1 fruit fly cellular context compared by ENCODE assay signal in the genomic region with DNA sequence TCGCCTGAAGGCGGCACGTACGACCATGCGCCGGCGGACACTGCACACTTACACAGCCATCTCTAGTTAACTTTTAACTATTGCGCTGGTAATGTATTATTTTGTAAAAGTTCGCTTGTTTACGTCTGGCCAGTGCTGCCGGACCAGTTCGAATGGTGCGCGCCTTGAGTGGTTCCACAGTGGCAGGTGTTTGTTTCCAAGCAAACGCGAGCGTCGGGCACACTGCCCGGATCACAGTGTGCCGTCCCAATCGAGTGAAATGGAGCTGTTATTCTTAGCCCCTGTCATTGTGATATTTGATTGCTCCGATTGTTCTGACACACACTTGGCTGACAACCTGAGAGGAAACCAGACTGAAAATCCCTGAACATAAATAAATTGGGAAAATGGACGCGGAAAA.
TF ChIP-seq lines count a peak whose summit lies in the region.

A gene (minus strand): TSS at position 159 of the 400 bp plus-strand sequence.

TF ChIP-seq in whole organism, embryonic, 481 proteins besides CTCF, POLR2A, EP300 and RAD21 (continued from another document and continues in another):
- TF ChIP-seq CG10267 (tag; optimal IDR thresholded peaks at IDR 0.05; lab: Kevin White, UChicago) (no peak), Xrp1 (GFP tag; IDR thresholded peaks at IDR 0.05; lab: Robert Waterston, UW) (no peak), CG7372 (GFP tag; IDR thresholded peaks at IDR 0.05; lab: Robert Waterston, UW) (no peak), CG31441 (GFP tag; IDR thresholded peaks at IDR 0.05; lab: Robert Waterston, UW) (no peak), CG6654 (GFP tag; optimal IDR thresholded peaks at IDR 0.05; lab: Kevin White, UChicago) (no peak), Dip2 (GFP tag; IDR thresholded peaks at IDR 0.05; lab: Robert Waterston, UW) (no peak), eve (GFP tag; optimal IDR thresholded peaks at IDR 0.05; lab: Kevin White, UChicago) (no peak), CG33213 (GFP tag; optimal IDR thresholded peaks at IDR 0.05; lab: Kevin White, UChicago) (peak; percentile 0), lbe (GFP tag; optimal IDR thresholded peaks at IDR 0.05; lab: Kevin White, UChicago) (no peak), Fer2 (tag; optimal IDR thresholded peaks at IDR 0.05; lab: Kevin White, UChicago) (no peak), CG8924 (tag; optimal IDR thresholded peaks at IDR 0.05; lab: Kevin White, UChicago) (no peak), Asciz (GFP tag; optimal IDR thresholded peaks at IDR 0.05; lab: Kevin White, UChicago) (no peak), CG4707 (GFP tag; optimal IDR thresholded peaks at IDR 0.05; lab: Kevin White, UChicago) (no peak), crp (GFP tag; optimal IDR thresholded peaks at IDR 0.05; lab: Kevin White, UChicago) (peak in 1 of 2 experiments; percentile 7), NC2α (GFP tag; optimal IDR thresholded peaks at IDR 0.05; lab: Kevin White, UChicago) (no peak), CG31365 (tag; optimal IDR thresholded peaks at IDR 0.05; lab: Kevin White, UChicago) (no peak), CkIIα-i1 (GFP tag; IDR thresholded peaks at IDR 0.05; lab: Robert Waterston, UW) (no peak), Chrac-16 (GFP tag; optimal IDR thresholded peaks at IDR 0.05; lab: Kevin White, UChicago) (no peak), CG17829 (tag; optimal IDR thresholded peaks at IDR 0.05; lab: Kevin White, UChicago) (peak; percentile 18), CG17328 (GFP tag; IDR thresholded peaks at IDR 0.05; lab: Robert Waterston, UW) (no peak), CG12769 (tag; optimal IDR thresholded peaks at IDR 0.05; lab: Kevin White, UChicago) (peak; percentile 32), row (GFP tag; IDR thresholded peaks at IDR 0.05; lab: Robert Waterston, UW) (peak; percentile 51), ab (GFP tag; optimal IDR thresholded peaks at IDR 0.05; lab: Kevin White, UChicago) (no peak), lab (GFP tag; optimal IDR thresholded peaks at IDR 0.05; lab: Kevin White, UChicago) (peak; percentile 32), Poxn (GFP tag; IDR thresholded peaks at IDR 0.05; lab: Robert Waterston, UW) (no peak), ind (GFP tag; optimal IDR thresholded peaks at IDR 0.05; lab: Kevin White, UChicago) (no peak), esg (GFP tag; conservative IDR thresholded peaks at IDR 0.05; lab: Robert Waterston, UW) (no peak), Fer3 (tag; optimal IDR thresholded peaks at IDR 0.05; lab: Kevin White, UChicago) (no peak), peb (GFP tag; IDR thresholded peaks at IDR 0.05; lab: Robert Waterston, UW) (no peak), Stat92E (GFP tag; optimal IDR thresholded peaks at IDR 0.05; lab: Kevin White, UChicago) (no peak), CG15073 (GFP tag; optimal IDR thresholded peaks at IDR 0.05; lab: Kevin White, UChicago) (no peak), sima (GFP tag; optimal IDR thresholded peaks at IDR 0.05; lab: Kevin White, UChicago) (no peak), Nf-YB (GFP tag; optimal IDR thresholded peaks at IDR 0.05; lab: Kevin White, UChicago) (no peak), CG1529 (GFP tag; optimal IDR thresholded peaks at IDR 0.05; lab: Kevin White, UChicago) (no peak), so (GFP tag; IDR thresholded peaks at IDR 0.05; lab: Robert Waterston, UW) (no peak), GATAe (GFP tag; conservative IDR thresholded peaks at IDR 0.05; lab: Robert Waterston, UW) (no peak), schlank (tag; optimal IDR thresholded peaks at IDR 0.05; lab: Kevin White, UChicago) (no peak), Kr (GFP tag; optimal IDR thresholded peaks at IDR 0.05; lab: Kevin White, UChicago) (no peak), CG8944 (GFP tag; optimal IDR thresholded peaks at IDR 0.05; lab: Kevin White, UChicago) (no peak), Blimp-1 (GFP tag; optimal IDR thresholded peaks at IDR 0.05; lab: Kevin White, UChicago) (no peak), CG8281 (tag; optimal IDR thresholded peaks at IDR 0.05; lab: Kevin White, UChicago) (no peak), pb (GFP tag; optimal IDR thresholded peaks at IDR 0.05; lab: Kevin White, UChicago) (no peak), repo (GFP tag; optimal IDR thresholded peaks at IDR 0.05; lab: Kevin White, UChicago) (no peak), HmgD (GFP tag; optimal IDR thresholded peaks at IDR 0.05; lab: Kevin White, UChicago) (peak; percentile 27), Dfd (GFP tag; optimal IDR thresholded peaks at IDR 0.05; lab: Kevin White, UChicago) (no peak), Gsc (GFP tag; IDR thresholded peaks at IDR 0.05; lab: Robert Waterston, UW) (no peak), Dip3 (GFP tag; optimal IDR thresholded peaks at IDR 0.05; lab: Kevin White, UChicago) (no peak), Mes4 (GFP tag; optimal IDR thresholded peaks at IDR 0.05; lab: Kevin White, UChicago) (no peak), h (optimal IDR thresholded peaks at IDR 0.05; lab: Kevin White, UChicago) (no peak), chif (GFP tag; optimal IDR thresholded peaks at IDR 0.05; lab: Kevin White, UChicago) (no peak), toy (GFP tag; IDR thresholded peaks at IDR 0.05; lab: Robert Waterston, UW) (no peak), Dref (GFP tag; IDR thresholded peaks at IDR 0.05; lab: Robert Waterston, UW) (peak; percentile 44), Abd-B (GFP tag; optimal IDR thresholded peaks at IDR 0.05; lab: Kevin White, UChicago) (no peak), CG11085 (GFP tag; IDR thresholded peaks at IDR 0.05; lab: Robert Waterston, UW) (no peak), ham (GFP tag; IDR thresholded peaks at IDR 0.05; lab: Robert Waterston, UW) (no peak), CG11560 (tag; IDR thresholded peaks at IDR 0.05; lab: Robert Waterston, UW) (no peak), zen (tag; optimal IDR thresholded peaks at IDR 0.05; lab: Kevin White, UChicago) (no peak), CG3407 (GFP tag; optimal IDR thresholded peaks at IDR 0.05; lab: Kevin White, UChicago) (no peak), gsb-n (tag; optimal IDR thresholded peaks at IDR 0.05; lab: Kevin White, UChicago) (no peak), salm (tag; optimal IDR thresholded peaks at IDR 0.05; lab: Kevin White, UChicago) (no peak), Dek (tag; optimal IDR thresholded peaks at IDR 0.05; lab: Kevin White, UChicago) (no peak), da (GFP tag; optimal IDR thresholded peaks at IDR 0.05; lab: Kevin White, UChicago) (peak; percentile 20), Adf1 (GFP tag; IDR thresholded peaks at IDR 0.05; lab: Robert Waterston, UW) (no peak), gsb (GFP tag; IDR thresholded peaks at IDR 0.05; lab: Robert Waterston, UW) (no peak), CG12391 (tag; optimal IDR thresholded peaks at IDR 0.05; lab: Kevin White, UChicago) (no peak), CG11247 (GFP tag; IDR thresholded peaks at IDR 0.05; lab: Robert Waterston, UW) (no peak), vnd (GFP tag; IDR thresholded peaks at IDR 0.05; lab: Robert Waterston, UW; ENCODE audit: partially characterized antibody) (no peak), CG12104 (GFP tag; optimal IDR thresholded peaks at IDR 0.05; lab: Kevin White, UChicago) (no peak), CG12942 (GFP tag; optimal IDR thresholded peaks at IDR 0.05; lab: Kevin White, UChicago) (no peak), CG15011 (GFP tag; optimal IDR thresholded peaks at IDR 0.05; lab: Kevin White, UChicago) (no peak), btn (GFP tag; optimal IDR thresholded peaks at IDR 0.05; lab: Kevin White, UChicago) (no peak), stwl (tag; optimal IDR thresholded peaks at IDR 0.05; lab: Kevin White, UChicago) (peak; percentile 39), CG13424 (tag; optimal IDR thresholded peaks at IDR 0.05; lab: Kevin White, UChicago) (no peak), CG2199 (GFP tag; IDR thresholded peaks at IDR 0.05; lab: Robert Waterston, UW) (no peak), Side (GFP tag; optimal IDR thresholded peaks at IDR 0.05; lab: Kevin White, UChicago) (no peak), twi (tag; optimal IDR thresholded peaks at IDR 0.05; lab: Kevin White, UChicago) (no peak), Oaz (GFP tag; IDR thresholded peaks at IDR 0.05; lab: Robert Waterston, UW) (no peak), CG10321 (GFP tag; IDR thresholded peaks at IDR 0.05; lab: Robert Waterston, UW) (no peak), gfzf (GFP tag; optimal IDR thresholded peaks at IDR 0.05; lab: Kevin White, UChicago) (peak; percentile 82), CG2116 (GFP tag; optimal IDR thresholded peaks at IDR 0.05; lab: Kevin White, UChicago) (peak; percentile 48), CG2678 (tag; optimal IDR thresholded peaks at IDR 0.05; lab: Kevin White, UChicago) (no peak), ken (GFP tag; IDR thresholded peaks at IDR 0.05; lab: Robert Waterston, UW) (no peak), Myb (GFP tag; optimal IDR thresholded peaks at IDR 0.05; lab: Kevin White, UChicago) (peak; percentile 22), MTF-1 (GFP tag; optimal IDR thresholded peaks at IDR 0.05; lab: Kevin White, UChicago; ENCODE audit: borderline replicate concordance) (no peak), CoRest (tag; optimal IDR thresholded peaks at IDR 0.05; lab: Kevin White, UChicago) (no peak), HLH54F (GFP tag; optimal IDR thresholded peaks at IDR 0.05; lab: Kevin White, UChicago) (no peak), CG34224 (GFP tag; IDR thresholded peaks at IDR 0.05; lab: Robert Waterston, UW; ENCODE audit: partially characterized antibody) (no peak), CG11398 (GFP tag; optimal IDR thresholded peaks at IDR 0.05; lab: Kevin White, UChicago) (no peak), gro (GFP tag; optimal IDR thresholded peaks at IDR 0.05; lab: Kevin White, UChicago) (no peak), phol (tag; optimal IDR thresholded peaks at IDR 0.05; lab: Kevin White, UChicago) (no peak), crol (GFP tag; IDR thresholded peaks at IDR 0.05; lab: Robert Waterston, UW) (no peak), CG4617 (GFP tag; optimal IDR thresholded peaks at IDR 0.05; lab: Kevin White, UChicago; ENCODE audit: borderline replicate concordance) (peak; percentile 23), wdn (GFP tag; IDR thresholded peaks at IDR 0.05; lab: Robert Waterston, UW) (no peak), Opbp (GFP tag; IDR thresholded peaks at IDR 0.05; lab: Robert Waterston, UW; ENCODE audit: partially characterized antibody) (peak; percentile 29; the same call in 1 of the 3 replicates), CG17186 (GFP tag; optimal IDR thresholded peaks at IDR 0.05; lab: Kevin White, UChicago) (peak; percentile 96), CG6175 (GFP tag; IDR thresholded peaks at IDR 0.05; lab: Robert Waterston, UW) (no peak), CG4360 (GFP tag; IDR thresholded peaks at IDR 0.05; lab: Robert Waterston, UW) (no peak), CG8765 (GFP tag; IDR thresholded peaks at IDR 0.05; lab: Robert Waterston, UW) (no peak), CG17385 (GFP tag; optimal IDR thresholded peaks at IDR 0.05; lab: Kevin White, UChicago) (no peak), CG18476 (GFP tag; optimal IDR thresholded peaks at IDR 0.05; lab: Kevin White, UChicago) (no peak), YL-1 (GFP tag; optimal IDR thresholded peaks at IDR 0.05; lab: Kevin White, UChicago) (peak; percentile 24), tll (GFP tag; optimal IDR thresholded peaks at IDR 0.05; lab: Kevin White, UChicago) (no peak), sob (GFP tag; IDR thresholded peaks at IDR 0.05; lab: Robert Waterston, UW) (0 out of 2 replicates have a peak, but pooled peaks have one; percentile 36), CG18619 (GFP tag; optimal IDR thresholded peaks at IDR 0.05; lab: Kevin White, UChicago) (no peak), CG2202 (tag; optimal IDR thresholded peaks at IDR 0.05; lab: Kevin White, UChicago) (no peak), Nf-YC (tag; optimal IDR thresholded peaks at IDR 0.05; lab: Kevin White, UChicago) (no peak), bsh (GFP tag; optimal IDR thresholded peaks at IDR 0.05; lab: Kevin White, UChicago) (no peak), Hand (GFP tag; optimal IDR thresholded peaks at IDR 0.05; lab: Kevin White, UChicago) (no peak), CG18764 (GFP tag; optimal IDR thresholded peaks at IDR 0.05; lab: Kevin White, UChicago) (no peak), MESR4 (GFP tag; optimal IDR thresholded peaks at IDR 0.05; lab: Kevin White, UChicago) (peak; percentile 70), CG42726 (GFP tag; IDR thresholded peaks at IDR 0.05; lab: Robert Waterston, UW; ENCODE audit: partially characterized antibody) (no peak), TFAM (GFP tag; optimal IDR thresholded peaks at IDR 0.05; lab: Kevin White, UChicago) (no peak), Ptx1 (GFP tag; IDR thresholded peaks at IDR 0.05; lab: Robert Waterston, UW) (no peak), emc (GFP tag; optimal IDR thresholded peaks at IDR 0.05; lab: Kevin White, UChicago) (no peak), HmgZ (tag; optimal IDR thresholded peaks at IDR 0.05; lab: Kevin White, UChicago) (peak; percentile 67), NFAT (GFP tag; IDR thresholded peaks at IDR 0.05; lab: Robert Waterston, UW) (peak; percentile 18; the same call in 1 of the 2 replicates), vfl (GFP tag; optimal IDR thresholded peaks at IDR 0.05; lab: Kevin White, UChicago) (no peak), trem (tag; optimal IDR thresholded peaks at IDR 0.05; lab: Kevin White, UChicago) (peak; percentile 41), chm (GFP tag; IDR thresholded peaks at IDR 0.05; lab: Robert Waterston, UW) (0 out of 2 replicates have a peak, but pooled peaks have one; percentile 24), lmd (GFP tag; IDR thresholded peaks at IDR 0.05; lab: Robert Waterston, UW) (no peak), lov (optimal IDR thresholded peaks at IDR 0.05; lab: Kevin White, UChicago) (no peak), lov (GFP tag; IDR thresholded peaks at IDR 0.05; lab: Robert Waterston, UW) (0 out of 3 replicates have a peak, but pooled peaks have one; percentile 12), CG10654 (GFP tag; optimal IDR thresholded peaks at IDR 0.05; lab: Kevin White, UChicago) (no peak), CG1603 (tag; optimal IDR thresholded peaks at IDR 0.05; lab: Kevin White, UChicago) (peak; percentile 71), Sox100B (GFP tag; optimal IDR thresholded peaks at IDR 0.05; lab: Kevin White, UChicago) (no peak), yki (optimal IDR thresholded peaks at IDR 0.05; lab: Kevin White, UChicago) (no peak), gcm (GFP tag; optimal IDR thresholded peaks at IDR 0.05; lab: Kevin White, UChicago) (no peak), Hsf (GFP tag; optimal IDR thresholded peaks at IDR 0.05; lab: Kevin White, UChicago) (no peak), CG11093 (GFP tag; IDR thresholded peaks at IDR 0.05; lab: Robert Waterston, UW) (no peak), NK7.1 (GFP tag; optimal IDR thresholded peaks at IDR 0.05; lab: Kevin White, UChicago) (no peak), slbo (GFP tag; IDR thresholded peaks at IDR 0.05; lab: Robert Waterston, UW) (peak; percentile 34; the same call in 1 of the 2 replicates), Hmr (GFP tag; optimal IDR thresholded peaks at IDR 0.05; lab: Kevin White, UChicago) (peak; percentile 44), Hey (tag; optimal IDR thresholded peaks at IDR 0.05; lab: Kevin White, UChicago) (no peak), unpg (GFP tag; optimal IDR thresholded peaks at IDR 0.05; lab: Kevin White, UChicago) (no peak)
